ENCODE assay signal across 1 worm cellular context in the genomic region with DNA sequence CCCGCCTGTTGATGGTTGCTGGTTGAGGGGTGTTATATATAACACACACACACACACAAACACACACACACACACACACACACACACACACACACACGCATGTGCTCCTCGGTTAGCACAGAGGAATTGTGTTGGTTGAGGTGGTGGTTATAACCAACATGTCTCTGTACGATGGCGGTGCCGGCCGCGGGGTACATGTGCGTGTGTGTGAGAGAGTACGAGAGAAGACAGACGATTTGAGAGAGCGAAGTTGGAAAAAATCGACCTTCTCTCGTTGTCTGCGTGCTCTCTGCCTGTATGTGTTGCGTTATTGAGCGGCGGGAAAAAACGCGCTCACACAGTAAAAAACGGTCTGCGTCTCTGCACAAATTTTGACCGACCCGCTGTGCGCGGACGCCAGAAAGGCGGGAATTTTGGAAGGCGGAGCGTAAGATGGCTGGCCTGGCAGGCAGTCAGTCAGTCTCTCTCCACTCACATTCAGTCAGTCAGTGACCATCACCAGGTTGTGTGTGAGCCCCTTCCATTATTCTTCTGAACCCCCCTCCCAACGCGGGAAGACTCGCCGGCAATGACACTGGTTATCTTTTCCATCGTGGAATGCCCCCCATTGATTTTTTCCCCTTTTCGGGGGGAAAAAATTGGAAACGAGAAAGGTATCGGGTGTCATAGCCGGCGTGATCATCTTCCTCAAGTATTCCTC.
TF ChIP-seq lines count a peak whose summit lies in the region.

No protein-coding gene starts in this region.

TF ChIP-seq in whole organism, L4 larva, 104 proteins besides CTCF, POLR2A, EP300 and RAD21 (continued from another document):
- TF ChIP-seq gei-8 (GFP tag; optimal IDR thresholded peaks at IDR 0.05; lab: Kevin White, UChicago), result no peak
- TF ChIP-seq mdt-29 (GFP tag; IDR thresholded peaks at IDR 0.05; lab: Robert Waterston, UW), result no peak
- TF ChIP-seq zfp-3 (GFP tag; conservative IDR thresholded peaks at IDR 0.05; lab: Robert Waterston, UW), result 0 out of 2 replicates have a peak, but pooled peaks have one; percentile 11
- TF ChIP-seq mxl-2 (GFP tag; conservative IDR thresholded peaks at IDR 0.05; lab: Robert Waterston, UW), result 0 out of 2 replicates have a peak, but pooled peaks have one; percentile 31
- peak; percentile 50; the same call in 1 of the 2 replicates for TF ChIP-seq lin-1 (GFP tag; IDR thresholded peaks at IDR 0.05; lab: Robert Waterston, UW)
- TF ChIP-seq F10B5.3 (tag; optimal IDR thresholded peaks at IDR 0.05; lab: Kevin White, UChicago), result no peak
- TF ChIP-seq daf-19 (GFP tag; conservative IDR thresholded peaks at IDR 0.05; lab: Robert Waterston, UW), result no peak
- TF ChIP-seq nhr-11 (tag; optimal IDR thresholded peaks at IDR 0.05; lab: Kevin White, UChicago), result peak; percentile 56
- no peak for TF ChIP-seq lim-7 (GFP tag; IDR thresholded peaks at IDR 0.05; lab: Robert Waterston, UW)
- 0 out of 2 replicates have a peak, but pooled peaks have one; percentile 49 for TF ChIP-seq ctbp-1 (GFP tag; IDR thresholded peaks at IDR 0.05; lab: Robert Waterston, UW)
- peak; percentile 89 for TF ChIP-seq mep-1 (tag; optimal IDR thresholded peaks at IDR 0.05; lab: Kevin White, UChicago)
- no peak for TF ChIP-seq sdz-12 (GFP tag; optimal IDR thresholded peaks at IDR 0.05; lab: Kevin White, UChicago)
- peak; percentile 82 for TF ChIP-seq nhr-28 (tag; optimal IDR thresholded peaks at IDR 0.05; lab: Kevin White, UChicago)
- TF ChIP-seq spr-1 (tag; optimal IDR thresholded peaks at IDR 0.05; lab: Kevin White, UChicago), result peak; percentile 55
- TF ChIP-seq aha-1 (tag; lab: Kevin White, UChicago), result peak; percentile 98
- TF ChIP-seq nhr-77 (tag; optimal IDR thresholded peaks at IDR 0.05; lab: Kevin White, UChicago), result peak; percentile 55
- TF ChIP-seq ceh-44 (GFP tag; IDR thresholded peaks at IDR 0.05; lab: Robert Waterston, UW), result no peak
- peak; percentile 67; the same call in 1 of the 2 replicates for TF ChIP-seq arid-1 (GFP tag; conservative IDR thresholded peaks at IDR 0.05; lab: Robert Waterston, UW)
- TF ChIP-seq dmd-9 (GFP tag; IDR thresholded peaks at IDR 0.05; lab: Robert Waterston, UW), result 0 out of 2 replicates have a peak, but pooled peaks have one; percentile 5
- peak; percentile 98 for TF ChIP-seq mxl-3 (GFP tag; optimal IDR thresholded peaks at IDR 0.05; lab: Kevin White, UChicago)
- TF ChIP-seq dpl-1 (GFP tag; optimal IDR thresholded peaks at IDR 0.05; lab: Kevin White, UChicago), result peak; percentile 60
- 0 out of 2 replicates have a peak, but pooled peaks have one; percentile 7 for TF ChIP-seq tra-1 (GFP tag; IDR thresholded peaks at IDR 0.05; lab: Robert Waterston, UW)
- TF ChIP-seq R02D3.7 (tag; optimal IDR thresholded peaks at IDR 0.05; lab: Kevin White, UChicago), result no peak
- peak; percentile 35 for TF ChIP-seq nhr-10 (tag; optimal IDR thresholded peaks at IDR 0.05; lab: Kevin White, UChicago)
- no peak; the same call in none of the 2 replicates for TF ChIP-seq madf-9 (GFP tag; conservative IDR thresholded peaks at IDR 0.05; lab: Robert Waterston, UW)
- TF ChIP-seq unc-62 (GFP tag; optimal IDR thresholded peaks at IDR 0.05 in 1 of 2; lab: Kevin White, UChicago), result peak in 1 of 2 experiments; percentile 99
- TF ChIP-seq unc-62 (tag; optimal IDR thresholded peaks at IDR 0.05; lab: Kevin White, UChicago), result no peak
- TF ChIP-seq zip-2 (tag; optimal IDR thresholded peaks at IDR 0.05; lab: Kevin White, UChicago), result no peak
- TF ChIP-seq set-16 (GFP tag; IDR thresholded peaks at IDR 0.05; lab: Robert Waterston, UW), result peak; percentile 86
- peak; percentile 97 for TF ChIP-seq ama-1 (optimal IDR thresholded peaks at IDR 0.05; lab: Kevin White, UChicago)
- TF ChIP-seq D1046.2 (GFP tag; IDR thresholded peaks at IDR 0.05; lab: Robert Waterston, UW), result no peak
- TF ChIP-seq dve-1 (tag; optimal IDR thresholded peaks at IDR 0.05; lab: Kevin White, UChicago; ENCODE audit: insufficient read depth), result peak; percentile 94
- peak; percentile 67 for TF ChIP-seq nhr-102 (tag; optimal IDR thresholded peaks at IDR 0.05; lab: Kevin White, UChicago)
- TF ChIP-seq pqm-1 (tag; optimal IDR thresholded peaks at IDR 0.05; lab: Kevin White, UChicago), result no peak
- peak; percentile 56 for TF ChIP-seq duxl-1 (tag; optimal IDR thresholded peaks at IDR 0.05; lab: Kevin White, UChicago; ENCODE audit: poor library complexity)
